Worm (Caenorhabditis elegans) whole organism, early embryonic: ENCODE results near the gene pqn-39.

ENCODE experiments used
- B0310.2 ChIP-seq: sonication (generic microtip); optimal IDR thresholded peaks from 2 replicates; lab custom pipeline; 2016; ENCODE audit warnings: mild to moderate bottlenecking, missing genetic modification characterization, missing compliant biosample characterization
- F13C5.2 ChIP-seq: sonication (generic microtip); optimal IDR thresholded peaks from 2 replicates; lab custom pipeline; 2017; ENCODE audit warnings: mild to moderate bottlenecking, missing genetic modification characterization, inconsistent platforms, missing compliant biosample characterization
- aly-1 ChIP-seq: sonication (generic microtip); optimal IDR thresholded peaks from 2 replicates; lab custom pipeline; 2016; ENCODE audit warnings: missing genetic modification characterization, missing compliant biosample characterization
- ama-1 ChIP-seq: fragments of 150-350 bp; optimal IDR thresholded peaks from 2 replicates; lab custom pipeline; 2014
- ceh-13 ChIP-seq: fragments of 200-800 bp; sonication (Bioruptor generic); optimal IDR thresholded peaks from 2 replicates; lab custom pipeline; 2018; ENCODE audit warnings: mild to moderate bottlenecking, missing genetic modification characterization, missing compliant biosample characterization
- ceh-36 ChIP-seq: sonication (generic microtip); optimal IDR thresholded peaks from 2 replicates; lab custom pipeline; 2016; ENCODE audit warnings: missing genetic modification characterization, inconsistent platforms, missing compliant biosample characterization
- flt-1 ChIP-seq: fragments of 200-800 bp; sonication (Bioruptor generic); IDR thresholded peaks from 2 replicates; pipeline ENCODE4 v1.3.6; 2022; ENCODE audit warnings: missing genetic modification characterization, missing compliant biosample characterization
- hmbx-1 ChIP-seq: sonication (generic microtip); optimal IDR thresholded peaks from 2 replicates; lab custom pipeline; 2016; ENCODE audit warnings: mild to moderate bottlenecking, missing genetic modification characterization, missing compliant biosample characterization
- hmg-4 ChIP-seq: fragments of 200-800 bp; sonication (Bioruptor generic); optimal IDR thresholded peaks from 2 replicates; lab custom pipeline; 2018; ENCODE audit warnings: mild to moderate bottlenecking, missing genetic modification characterization, missing compliant biosample characterization
- pes-1 ChIP-seq: fragments of 200-800 bp; sonication (Bioruptor generic); IDR thresholded peaks from 2 replicates; pipeline ENCODE4 v1.3.6; 2022; ENCODE audit warnings: missing genetic modification reagents, missing genetic modification characterization, missing compliant biosample characterization
- scrt-1 ChIP-seq: fragments of 200-800 bp; sonication (Bioruptor generic); IDR thresholded peaks from 2 replicates; pipeline ENCODE4 v1.3.6; 2022; ENCODE audit warnings: missing genetic modification characterization, missing compliant biosample characterization
- tbx-11 ChIP-seq: fragments of 200-800 bp; sonication (Bioruptor generic); IDR thresholded peaks from 2 replicates; pipeline ENCODE4 v1.3.6; 2022; ENCODE audit warnings: missing genetic modification characterization, missing compliant biosample characterization
- tbx-37 ChIP-seq: fragments of 200-800 bp; sonication (Bioruptor generic); conservative IDR thresholded peaks from 2 replicates; pipeline ENCODE4 v1.3.6; 2022; ENCODE audit warnings: missing genetic modification reagents, missing genetic modification characterization, missing compliant biosample characterization
- tra-4 ChIP-seq: sonication (generic microtip); optimal IDR thresholded peaks from 2 replicates; lab custom pipeline; 2017; ENCODE audit warnings: missing genetic modification characterization, missing compliant biosample characterization

DNA sequence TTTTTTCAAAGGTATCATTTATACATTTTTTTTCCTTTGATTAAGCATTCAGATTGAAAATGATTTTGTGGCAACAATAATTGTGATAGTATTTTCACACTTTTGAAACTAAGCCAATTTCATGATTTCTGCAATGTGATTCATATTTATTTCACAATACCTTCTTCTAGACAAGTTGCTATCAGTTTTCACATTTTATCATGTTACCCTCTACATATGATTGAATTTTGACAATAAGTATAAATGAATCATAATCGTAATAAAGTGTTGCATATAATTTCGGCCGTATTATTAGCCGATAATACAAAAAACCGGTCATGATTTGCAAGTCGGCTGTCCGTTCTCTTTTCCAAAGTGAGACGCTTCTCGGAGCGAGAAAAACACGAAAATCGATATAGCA is 9.1 kb downstream of the pqn-39 start:
- TF ChIP-seq B0310.2 (tag; lab: Kevin White, UChicago) (no peak), pes-1 (GFP tag; lab: Robert Waterston, UW) (no peak), ceh-36 (tag; lab: Kevin White, UChicago) (no peak), ama-1 (no peak), scrt-1 (GFP tag; lab: Robert Waterston, UW) (no peak), flt-1 (GFP tag; lab: Robert Waterston, UW) (no peak), aly-1 (no peak), tra-4 (tag; lab: Kevin White, UChicago) (no peak), tbx-37 (no peak), tbx-11 (no peak), F13C5.2 (no peak), hmbx-1 (tag; lab: Kevin White, UChicago) (no peak), hmg-4 (GFP tag; lab: Kevin White, UChicago) (no peak), ceh-13 (no peak)
